Fruit fly (Drosophila melanogaster): Measurements from ENCODE around the gene CG12971.

CG12971 gene

DNA sequence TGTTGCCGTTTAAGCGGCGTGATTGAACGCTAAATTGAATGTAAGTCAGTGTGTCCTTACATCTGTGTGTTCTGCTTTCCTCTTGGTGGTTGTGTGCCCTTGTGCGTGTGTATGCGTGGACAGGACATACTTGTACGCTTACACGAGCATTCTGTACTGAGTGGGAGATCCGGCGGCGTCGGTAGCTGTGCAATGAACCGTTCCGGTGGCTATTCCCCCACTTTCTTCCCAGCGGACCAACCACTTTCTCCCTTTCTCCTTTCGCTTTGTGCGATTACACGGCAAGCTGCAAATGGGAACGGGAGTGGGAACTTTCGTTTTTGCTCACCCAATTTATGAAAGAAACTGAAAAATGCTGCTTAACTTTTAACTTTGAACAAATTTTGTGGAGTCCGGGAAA lies 31.6 kb downstream of the CG12971 start:
- no peak for TF ChIP-seq CG8478 (optimal IDR thresholded peaks at IDR 0.05)
- TF ChIP-seq EcR (GFP tag; optimal IDR thresholded peaks at IDR 0.05): no peak
- TF ChIP-seq usp (GFP tag; optimal IDR thresholded peaks at IDR 0.05): no peak
- TF ChIP-seq Dll (optimal IDR thresholded peaks at IDR 0.05): no peak
- no peak for TF ChIP-seq psq (optimal IDR thresholded peaks at IDR 0.05)
- no peak for TF ChIP-seq pan (optimal IDR thresholded peaks at IDR 0.05)

dm6 chr3L:21321807-21322503 lies 34.3 kb downstream of the CG12971 start:
- TF ChIP-seq CG8478 (optimal IDR thresholded peaks at IDR 0.05) (no peak), psq (optimal IDR thresholded peaks at IDR 0.05) (no peak), usp (GFP tag; optimal IDR thresholded peaks at IDR 0.05) (no peak), EcR (GFP tag; optimal IDR thresholded peaks at IDR 0.05) (no peak), Dll (optimal IDR thresholded peaks at IDR 0.05) (no peak), pan (optimal IDR thresholded peaks at IDR 0.05) (no peak)

DNA sequence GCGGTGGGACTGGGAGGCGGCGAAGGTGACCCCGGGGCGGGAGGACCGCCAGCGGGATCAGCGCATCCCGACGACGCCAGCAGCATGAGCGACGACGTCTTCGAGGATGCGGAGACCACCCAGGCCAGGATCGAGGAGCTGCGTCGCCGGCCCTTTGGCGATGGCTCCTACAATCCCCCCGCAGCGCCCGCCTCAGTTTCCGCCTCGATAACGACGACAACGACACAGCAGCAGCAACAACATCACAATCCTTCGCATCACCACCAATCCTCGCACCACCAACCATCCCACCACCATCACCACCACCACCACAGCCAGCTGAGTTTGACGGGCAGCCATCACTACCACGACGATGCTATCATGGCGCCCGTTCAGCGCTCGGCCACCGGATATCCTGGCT lies 36.3 kb downstream of the CG12971 start:
- TF ChIP-seq EcR (GFP tag; optimal IDR thresholded peaks at IDR 0.05) (no peak), usp (GFP tag; optimal IDR thresholded peaks at IDR 0.05) (no peak), pan (optimal IDR thresholded peaks at IDR 0.05) (no peak), CG8478 (optimal IDR thresholded peaks at IDR 0.05) (no peak), Dll (optimal IDR thresholded peaks at IDR 0.05) (no peak), psq (optimal IDR thresholded peaks at IDR 0.05) (no peak)

- TF ChIP-seq EcR (GFP tag; optimal IDR thresholded peaks at IDR 0.05) (no peak), Dll (optimal IDR thresholded peaks at IDR 0.05) (no peak)
These were observed 36.9 kb downstream of the CG12971 start for dm6 chr3L:21319313-21319907.

dm6 chr3L:21318474-21318873 lies 37.8 kb downstream of the CG12971 start, which contains the start of gene Rab26:
TSS of gene Rab26 (plus strand) at chr3L:21318774.
- TF ChIP-seq pan (optimal IDR thresholded peaks at IDR 0.05) (no peak), psq (optimal IDR thresholded peaks at IDR 0.05) (no peak), usp (GFP tag; optimal IDR thresholded peaks at IDR 0.05) (no peak), EcR (GFP tag; optimal IDR thresholded peaks at IDR 0.05) (no peak), CG8478 (optimal IDR thresholded peaks at IDR 0.05) (no peak), Dll (optimal IDR thresholded peaks at IDR 0.05) (no peak)

DNA sequence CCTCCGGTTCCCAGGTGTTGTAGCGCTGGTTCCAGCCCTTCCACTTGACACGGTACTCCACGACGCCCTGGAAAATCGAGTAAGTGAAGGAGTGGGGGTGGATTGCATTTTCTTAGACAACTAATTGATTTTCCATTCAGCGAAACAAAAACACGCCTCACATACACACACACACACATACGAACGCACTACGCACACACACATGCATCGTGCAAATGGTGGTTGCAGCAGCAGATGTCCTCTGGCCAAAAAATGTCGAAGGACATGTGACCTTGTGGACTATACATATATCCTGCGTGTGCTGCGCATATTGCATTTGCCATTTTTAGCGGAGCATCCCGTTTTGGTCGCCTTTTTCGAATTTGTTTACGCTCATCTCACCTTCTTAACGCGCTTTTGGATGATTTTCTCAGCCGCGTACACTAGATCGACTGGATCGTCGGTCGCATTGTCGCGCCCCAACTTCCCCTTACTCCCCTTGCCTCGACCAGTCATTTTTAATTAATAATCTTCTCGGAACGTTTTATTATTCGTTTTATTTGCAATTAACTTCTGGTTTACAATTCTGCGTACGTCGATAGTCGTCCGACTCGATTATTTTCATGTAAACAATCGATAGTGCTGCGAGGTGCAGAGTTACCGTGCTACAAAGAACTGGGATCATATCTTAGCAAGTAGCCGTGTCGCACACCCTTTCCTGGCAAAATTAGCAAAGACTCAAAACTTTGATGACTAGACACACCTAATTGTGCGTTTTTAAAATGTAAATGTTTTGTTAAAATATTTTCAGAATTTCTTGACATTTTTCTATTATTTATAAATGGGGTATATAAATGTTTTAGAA lies 38.7 kb downstream of the CG12971 start, which contains the start of gene Pc:
Gene Pc (minus strand): TSS at position 605 of the 844 bp plus-strand sequence.
- TF ChIP-seq EcR (GFP tag; optimal IDR thresholded peaks at IDR 0.05): no peak
- TF ChIP-seq usp (GFP tag; optimal IDR thresholded peaks at IDR 0.05): no peak
- no peak for TF ChIP-seq pan (optimal IDR thresholded peaks at IDR 0.05)
- TF ChIP-seq CG8478 (optimal IDR thresholded peaks at IDR 0.05): no peak
- TF ChIP-seq psq (optimal IDR thresholded peaks at IDR 0.05): no peak
- no peak for TF ChIP-seq Dll (optimal IDR thresholded peaks at IDR 0.05)

Measured in whole organism.